Worm (Caenorhabditis elegans) whole organism, mixed stage, embryonic: Measurements from ENCODE around the gene idpp-11.
A peak's percentile ranks its signal among the peaks of the same experiment; 100 is the strongest.

ENCODE experiments used
- M03D4.4 ChIP-seq: sonication (generic microtip); optimal IDR thresholded peaks from 2 replicates; lab custom pipeline; 2017; ENCODE audit warnings: mild to moderate bottlenecking, missing genetic modification characterization, missing compliant biosample characterization
- bed-3 ChIP-seq: fragments of 200-800 bp; sonication (Bioruptor generic); optimal IDR thresholded peaks from 3 replicates; lab custom pipeline; 2018; ENCODE audit warnings: mild to moderate bottlenecking, missing genetic modification characterization, moderate library complexity, missing compliant biosample characterization
- blmp-1 ChIP-seq: fragments of 150-350 bp; optimal IDR thresholded peaks from 2 replicates; lab custom pipeline; 2014; ENCODE audit warnings: missing biosample characterization, missing genetic modification characterization
- ceh-39 ChIP-seq: fragments of 150-350 bp; optimal IDR thresholded peaks from 2 replicates; lab custom pipeline; 2014; ENCODE audit warnings: missing biosample characterization, missing genetic modification characterization
- ceh-43 ChIP-seq: fragments of 200-800 bp; sonication (Bioruptor generic); optimal IDR thresholded peaks from 2 replicates; lab custom pipeline; 2018; ENCODE audit warnings: mild to moderate bottlenecking, missing genetic modification characterization, moderate library complexity, missing compliant biosample characterization
- ceh-83 ChIP-seq: fragments of 200-800 bp; sonication (Bioruptor generic); optimal IDR thresholded peaks from 2 replicates; lab custom pipeline; 2018; ENCODE audit warnings: mild to moderate bottlenecking, missing genetic modification characterization, missing compliant biosample characterization
- ces-1 ChIP-seq: fragments of 150-350 bp; optimal IDR thresholded peaks from 2 replicates; lab custom pipeline; 2014; ENCODE audit warnings: missing biosample characterization, missing genetic modification reagents, missing genetic modification characterization
- cnd-1 ChIP-seq: fragments of 200-800 bp; sonication (Bioruptor generic); optimal IDR thresholded peaks from 2 replicates; lab custom pipeline; 2018; ENCODE audit warnings: mild to moderate bottlenecking, missing genetic modification characterization, missing compliant biosample characterization
- drap-1 ChIP-seq: fragments of 200-800 bp; sonication (Bioruptor generic); optimal IDR thresholded peaks from 3 replicates; lab custom pipeline; 2018; ENCODE audit warnings: mild to moderate bottlenecking, missing genetic modification characterization, missing compliant biosample characterization
- elt-1 ChIP-seq: sonication (generic microtip); optimal IDR thresholded peaks from 2 replicates; lab custom pipeline; 2017; ENCODE audit warnings: missing genetic modification characterization, mild to moderate bottlenecking, missing compliant biosample characterization, antibody characterized with exemption, moderate library complexity, borderline replicate concordance; ENCODE audit not compliant: insufficient read depth
- elt-3 ChIP-seq: fragments of 150-350 bp; optimal IDR thresholded peaks from 2 replicates; lab custom pipeline; 2014; ENCODE audit warnings: missing biosample characterization, missing genetic modification characterization
- flh-1 ChIP-seq: fragments of 200-800 bp; sonication (Bioruptor generic); optimal IDR thresholded peaks from 2 replicates; lab custom pipeline; 2018; ENCODE audit warnings: mild to moderate bottlenecking, missing genetic modification characterization, moderate library complexity, missing compliant biosample characterization
- ham-2 ChIP-seq: fragments of 200-800 bp; sonication (Bioruptor generic); optimal IDR thresholded peaks from 2 replicates; lab custom pipeline; 2018; ENCODE audit warnings: mild to moderate bottlenecking, missing genetic modification characterization, missing compliant biosample characterization
- hlh-1 ChIP-seq: fragments of 150-350 bp; optimal IDR thresholded peaks from 2 replicates; lab custom pipeline; 2014; ENCODE audit warnings: missing biosample characterization, missing genetic modification reagents, missing genetic modification characterization
- lin-13 ChIP-seq: fragments of 150-350 bp; optimal IDR thresholded peaks from 2 replicates; lab custom pipeline; 2014; ENCODE audit warnings: missing biosample characterization, missing genetic modification characterization
- lin-32 ChIP-seq: fragments of 200-800 bp; sonication (Bioruptor generic); optimal IDR thresholded peaks from 2 replicates; lab custom pipeline; 2018; ENCODE audit warnings: mild to moderate bottlenecking, missing genetic modification characterization, missing compliant biosample characterization
- lsy-2 ChIP-seq: fragments of 150-350 bp; optimal IDR thresholded peaks from 2 replicates; lab custom pipeline; 2014; ENCODE audit warnings: missing biosample characterization, missing genetic modification characterization
- mab-5 ChIP-seq: fragments of 150-350 bp; optimal IDR thresholded peaks from 2 replicates; lab custom pipeline; 2014; ENCODE audit warnings: missing biosample characterization, missing genetic modification characterization
- mep-1 ChIP-seq: fragments of 150-350 bp; optimal IDR thresholded peaks from 2 replicates; lab custom pipeline; 2017; ENCODE audit warnings: missing biosample characterization, missing genetic modification reagents, missing genetic modification characterization, inconsistent platforms
- mls-2 ChIP-seq: sonication (generic microtip); optimal IDR thresholded peaks from 2 replicates; lab custom pipeline; 2016; ENCODE audit warnings: mild to moderate bottlenecking, missing genetic modification characterization, moderate library complexity, missing compliant biosample characterization
- nhr-12 ChIP-seq: fragments of 150-350 bp; optimal IDR thresholded peaks from 2 replicates; lab custom pipeline; 2014; ENCODE audit warnings: missing biosample characterization, missing genetic modification characterization
- nhr-2 ChIP-seq: fragments of 150-350 bp; optimal IDR thresholded peaks from 2 replicates; lab custom pipeline; 2014; ENCODE audit warnings: missing biosample characterization, missing genetic modification characterization
- nhr-237 ChIP-seq: fragments of 150-350 bp; optimal IDR thresholded peaks from 2 replicates; lab custom pipeline; 2014; ENCODE audit warnings: missing biosample characterization, missing genetic modification characterization
- nhr-28 ChIP-seq: fragments of 150-350 bp; optimal IDR thresholded peaks from 2 replicates; lab custom pipeline; 2014; ENCODE audit warnings: missing biosample characterization, missing genetic modification characterization
- nhr-76 ChIP-seq: sonication (generic microtip); optimal IDR thresholded peaks from 2 replicates; lab custom pipeline; 2017; ENCODE audit warnings: missing biosample characterization, missing genetic modification characterization
- pha-4 ChIP-seq: fragments of 150-350 bp; optimal IDR thresholded peaks from 2 replicates; lab custom pipeline; 2018; ENCODE audit warnings: missing biosample characterization, missing genetic modification reagents, missing genetic modification characterization
- sem-2 ChIP-seq: fragments of 200-800 bp; sonication (Bioruptor generic); optimal IDR thresholded peaks from 2 replicates; lab custom pipeline; 2018; ENCODE audit warnings: mild to moderate bottlenecking, missing genetic modification characterization, missing compliant biosample characterization
- snpc-4 ChIP-seq: fragments of 150-350 bp; optimal IDR thresholded peaks from 2 replicates; lab custom pipeline; 2014; ENCODE audit warnings: missing biosample characterization, missing genetic modification characterization
- sptf-1 ChIP-seq: sonication (generic microtip); optimal IDR thresholded peaks from 2 replicates; lab custom pipeline; 2017; ENCODE audit warnings: mild to moderate bottlenecking, missing genetic modification characterization, moderate library complexity, missing compliant biosample characterization
- tbx-8 ChIP-seq: fragments of 200-800 bp; sonication (Bioruptor generic); optimal IDR thresholded peaks from 2 replicates; lab custom pipeline; 2018; ENCODE audit warnings: mild to moderate bottlenecking, missing genetic modification characterization, moderate library complexity, missing compliant biosample characterization
- unc-120 ChIP-seq: sonication (generic microtip); optimal IDR thresholded peaks from 2 replicates; lab custom pipeline; 2017; ENCODE audit warnings: missing genetic modification characterization, missing compliant biosample characterization; ENCODE audit not compliant: poor library complexity, severe bottlenecking
- unc-39 ChIP-seq: fragments of 150-350 bp; optimal IDR thresholded peaks from 2 replicates; lab custom pipeline; 2014; ENCODE audit warnings: missing biosample characterization, missing genetic modification characterization
- unc-62 ChIP-seq: fragments of 150-350 bp; optimal IDR thresholded peaks from 2 replicates; lab custom pipeline; 2014; ENCODE audit warnings: missing biosample characterization, missing genetic modification reagents, missing genetic modification characterization
- zip-8 ChIP-seq: fragments of 150-350 bp; optimal IDR thresholded peaks from 2 replicates; lab custom pipeline; 2014; ENCODE audit warnings: missing biosample characterization, missing genetic modification characterization
- ztf-11 ChIP-seq: fragments of 150-350 bp; optimal IDR thresholded peaks from 2 replicates; lab custom pipeline; 2014; ENCODE audit warnings: missing biosample characterization, missing genetic modification characterization

The idpp-11 gene

DNA sequence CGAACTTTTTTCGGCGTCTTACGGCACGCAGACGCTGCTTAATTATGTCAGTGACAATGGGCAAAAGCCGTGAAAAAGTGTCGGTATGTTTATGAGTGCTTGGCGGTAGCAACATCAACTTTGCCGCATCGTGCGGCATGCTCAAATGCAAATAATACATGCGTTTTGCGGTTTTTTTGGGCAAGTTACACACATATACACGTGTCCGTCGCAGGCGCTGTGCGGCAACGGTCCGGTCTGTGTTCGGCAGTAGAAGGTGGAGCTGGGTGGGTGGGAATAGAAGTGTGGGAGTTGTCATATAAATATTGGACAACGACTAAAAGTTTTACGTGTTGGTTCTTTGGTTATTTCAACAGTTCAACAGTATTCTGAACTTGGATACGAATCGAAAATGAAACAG lies at the start of gene idpp-11:
idpp-11 (plus strand) TSS at position 301 of the 400 bp plus-strand sequence.
- TF ChIP-seq blmp-1: no peak
- no peak for TF ChIP-seq ztf-11 (tag; lab: Kevin White, UChicago)
- TF ChIP-seq elt-3 (tag; lab: Kevin White, UChicago): no peak
- no peak for TF ChIP-seq bed-3 (GFP tag; lab: Kevin White, UChicago)
- TF ChIP-seq lsy-2: no peak
- TF ChIP-seq mls-2 (tag; lab: Kevin White, UChicago): no peak
- TF ChIP-seq M03D4.4 (tag; lab: Kevin White, UChicago): no peak
- no peak for TF ChIP-seq ces-1 (GFP tag; lab: Kevin White, UChicago)
- no peak for TF ChIP-seq hlh-1 (tag; lab: Kevin White, UChicago)
- TF ChIP-seq zip-8 (tag; lab: Kevin White, UChicago): no peak
- no peak for TF ChIP-seq pha-4 (tag; lab: Kevin White, UChicago)
- TF ChIP-seq sptf-1: no peak
- TF ChIP-seq nhr-237 (tag; lab: Kevin White, UChicago): no peak

DNA sequence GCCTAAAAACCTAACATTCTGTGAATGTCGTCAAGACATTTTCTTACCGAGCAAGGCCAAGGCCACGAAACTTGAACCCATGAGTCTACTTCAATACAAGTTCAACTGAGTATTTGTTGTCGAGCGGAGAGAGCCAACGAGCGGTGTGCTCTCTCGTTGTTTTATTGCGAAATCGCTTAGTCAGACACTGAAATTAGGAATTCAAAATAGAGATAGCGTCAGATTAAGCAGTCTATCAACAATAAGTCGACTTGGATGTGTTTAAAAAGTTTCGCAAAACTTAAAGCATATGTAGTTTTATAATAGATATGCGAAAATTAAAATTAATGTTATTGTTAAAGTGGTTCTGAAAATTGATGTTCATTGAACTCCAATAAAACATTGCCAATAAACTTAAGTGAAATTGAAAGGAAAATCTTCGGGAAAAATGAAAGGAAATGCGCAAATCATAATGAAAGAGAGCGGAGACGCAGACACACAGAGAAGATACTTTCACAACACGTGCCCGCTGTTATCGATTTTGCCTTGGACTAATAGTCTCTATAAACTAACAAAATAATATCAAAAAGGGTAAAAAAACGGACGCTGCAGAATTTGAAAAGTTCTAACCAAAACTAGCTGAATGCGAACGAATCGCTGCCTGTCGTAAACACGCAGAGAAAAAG lies 48.8 kb upstream of the idpp-11 start, which contains the start of gene ZK154.6:
ZK154.6 (minus strand) TSS at position 187 of the 665 bp plus-strand sequence.
- TF ChIP-seq ham-2 (GFP tag; lab: Kevin White, UChicago) (no peak), zip-8 (tag; lab: Kevin White, UChicago) (no peak), ceh-83 (GFP tag; lab: Kevin White, UChicago) (no peak), nhr-76 (no peak), blmp-1 (peak; percentile 95), nhr-12 (no peak), ces-1 (GFP tag; lab: Kevin White, UChicago) (peak; percentile 47), unc-39 (tag; lab: Kevin White, UChicago) (no peak)

DNA sequence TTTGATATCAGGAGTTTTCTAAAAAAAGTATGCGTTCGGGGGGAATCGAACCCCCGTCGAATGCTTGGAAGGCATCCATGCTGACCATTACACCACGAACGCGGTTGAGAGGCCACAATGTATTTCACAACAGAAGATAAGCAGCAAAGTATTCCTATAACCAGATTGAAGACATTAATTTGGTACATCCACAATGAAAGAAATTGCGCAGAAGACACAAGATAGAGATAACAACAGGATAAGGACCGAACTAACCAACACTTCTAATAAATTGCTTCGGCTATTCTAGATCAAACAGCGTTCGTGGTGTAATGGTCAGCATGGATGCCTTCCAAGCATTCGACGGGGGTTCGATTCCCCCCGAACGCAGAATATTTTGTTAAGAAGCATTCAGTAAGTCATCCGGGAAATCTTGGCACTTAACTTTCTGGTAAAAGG lies 48.0 kb upstream of the idpp-11 start:
- TF ChIP-seq flh-1 (GFP tag; lab: Kevin White, UChicago) (no peak), sptf-1 (peak; percentile 48), mep-1 (no peak), tbx-8 (peak; percentile 26), elt-1 (no peak), nhr-2 (tag; lab: Kevin White, UChicago) (no peak), snpc-4 (tag; lab: Kevin White, UChicago) (no peak), lin-13 (tag; lab: Kevin White, UChicago) (no peak), ceh-39 (tag; lab: Kevin White, UChicago) (no peak), lin-32 (GFP tag; lab: Kevin White, UChicago) (peak; percentile 28), blmp-1 (no peak), unc-62 (no peak), ztf-11 (tag; lab: Kevin White, UChicago) (no peak), sem-2 (GFP tag; lab: Kevin White, UChicago) (peak; percentile 19), nhr-237 (tag; lab: Kevin White, UChicago) (no peak), unc-39 (tag; lab: Kevin White, UChicago) (no peak), cnd-1 (peak; percentile 46), mls-2 (tag; lab: Kevin White, UChicago) (peak; percentile 19), ceh-83 (GFP tag; lab: Kevin White, UChicago) (peak; percentile 62), unc-120 (tag; lab: Kevin White, UChicago) (peak; percentile 41), ces-1 (GFP tag; lab: Kevin White, UChicago) (no peak), ham-2 (GFP tag; lab: Kevin White, UChicago) (peak; percentile 51), nhr-76 (no peak), elt-3 (tag; lab: Kevin White, UChicago) (no peak), M03D4.4 (tag; lab: Kevin White, UChicago) (peak; percentile 69), nhr-28 (no peak), lsy-2 (no peak), zip-8 (tag; lab: Kevin White, UChicago) (no peak), ceh-43 (GFP tag; lab: Kevin White, UChicago) (peak; percentile 6), pha-4 (tag; lab: Kevin White, UChicago) (no peak), drap-1 (GFP tag; lab: Kevin White, UChicago) (peak; percentile 20), mab-5 (tag; lab: Kevin White, UChicago) (no peak), bed-3 (GFP tag; lab: Kevin White, UChicago) (no peak), nhr-12 (no peak), hlh-1 (tag; lab: Kevin White, UChicago) (no peak)
- TF ChIP-seq, all 35 proteins: peak for 12
